Fruit fly (Drosophila melanogaster) whole organism, wandering third instar larva: ENCODE data around the gene CtBP.

Experiments
- Abd-B ChIP-seq: fragments of >200 bp; optimal IDR thresholded peaks from 2 replicates; lab custom pipeline; 2017; ENCODE audit warnings: missing biosample characterization, missing genetic modification characterization
- CG32264 ChIP-seq: fragments of 200-800 bp; sonication (Bioruptor generic); optimal IDR thresholded peaks from 2 replicates; lab custom pipeline; 2016; ENCODE audit warnings: missing biosample characterization, missing genetic modification characterization
- CG9705 ChIP-seq: fragments of 200-800 bp; sonication (Bioruptor generic); optimal IDR thresholded peaks from 2 replicates; lab custom pipeline; 2018; ENCODE audit warnings: missing biosample characterization, mild to moderate bottlenecking, missing genetic modification characterization
- CrebA ChIP-seq: fragments of 200-800 bp; sonication (Bioruptor generic); optimal IDR thresholded peaks from 2 replicates; lab custom pipeline; 2016; ENCODE audit warnings: missing biosample characterization, mild to moderate bottlenecking, missing genetic modification characterization, borderline replicate concordance
- Dif ChIP-seq: fragments of 200-275, 200-300 bp; sonication (Bioruptor generic); optimal IDR thresholded peaks from 2 replicates; lab custom pipeline; 2018; ENCODE audit warnings: missing biosample characterization, missing genetic modification characterization; ENCODE audit not compliant: partially characterized antibody
- Hnf4 ChIP-seq: fragments of 200-800 bp; sonication (Bioruptor generic); optimal IDR thresholded peaks from 2 replicates; lab custom pipeline; 2016; ENCODE audit warnings: missing biosample characterization, mild to moderate bottlenecking, missing genetic modification characterization
- Hr83 ChIP-seq: fragments of 200-300 bp; sonication (Bioruptor generic); optimal IDR thresholded peaks from 2 replicates; lab custom pipeline; 2016; ENCODE audit warnings: missing biosample characterization, mild to moderate bottlenecking, missing genetic modification characterization, moderate library complexity; ENCODE audit not compliant: poor library complexity, severe bottlenecking
- Jra ChIP-seq: sonication (Bioruptor generic); optimal IDR thresholded peaks from 2 replicates; lab custom pipeline; 2016; ENCODE audit warnings: missing biosample characterization, missing genetic modification characterization
- Mio ChIP-seq: sonication (Bioruptor generic); optimal IDR thresholded peaks from 2 replicates; lab custom pipeline; 2016; ENCODE audit warnings: missing biosample characterization, missing genetic modification characterization
- Myc ChIP-seq: fragments of >200 bp; optimal IDR thresholded peaks from 2 replicates; lab custom pipeline; 2017
- N ChIP-seq: fragments of >200 bp; optimal IDR thresholded peaks from 2 replicates; lab custom pipeline; 2018; ENCODE audit warnings: missing biosample characterization, missing external identifiers, missing genetic modification characterization
- OdsH ChIP-seq: fragments of 200-800 bp; sonication (Bioruptor generic); optimal IDR thresholded peaks from 2 replicates; lab custom pipeline; 2016; ENCODE audit warnings: missing biosample characterization, mild to moderate bottlenecking, missing genetic modification characterization
- Rel ChIP-seq, 2 experiments: fragments of 200-800 bp; sonication (Bioruptor generic) in 1 of 2; optimal IDR thresholded peaks; 2 replicates in 1 of 2; 3 replicates in 1 of 2; lab custom pipeline; 2016 to 2019; ENCODE audit warnings: mild to moderate bottlenecking in 2 of 2, missing biosample characterization in 2 of 2, missing genetic modification characterization in 2 of 2, moderate library complexity in 1 of 2
- Sp1 ChIP-seq: fragments of 200-800 bp; sonication (Bioruptor generic); optimal IDR thresholded peaks from 3 replicates; lab custom pipeline; 2019; ENCODE audit warnings: missing biosample characterization, mild to moderate bottlenecking, missing genetic modification characterization, moderate library complexity
- br ChIP-seq: fragments of 200-800 bp; sonication (Bioruptor generic); optimal IDR thresholded peaks from 2 replicates; lab custom pipeline; 2016; ENCODE audit warnings: missing biosample characterization, missing genetic modification characterization
- brk ChIP-seq: fragments of 200-800 bp; sonication (Bioruptor generic); optimal IDR thresholded peaks from 2 replicates; lab custom pipeline; 2016; ENCODE audit warnings: missing biosample characterization, mild to moderate bottlenecking, missing genetic modification characterization
- dmrt93B ChIP-seq: fragments of 200-800 bp; sonication (Bioruptor generic); optimal IDR thresholded peaks from 2 replicates; lab custom pipeline; 2018; ENCODE audit warnings: missing biosample characterization, mild to moderate bottlenecking, missing genetic modification characterization
- dsf ChIP-seq: sonication (Bioruptor generic); optimal IDR thresholded peaks from 2 replicates; lab custom pipeline; 2016; ENCODE audit warnings: missing biosample characterization, missing genetic modification characterization, borderline replicate concordance
- h ChIP-seq: fragments of 200-800 bp; sonication (Bioruptor generic); optimal IDR thresholded peaks from 3 replicates; lab custom pipeline; 2016; ENCODE audit warnings: missing biosample characterization, mild to moderate bottlenecking, missing genetic modification characterization
- jim ChIP-seq: fragments of 175-275, 200-325 bp; sonication (Bioruptor generic); optimal IDR thresholded peaks from 2 replicates; lab custom pipeline; 2016; ENCODE audit warnings: missing biosample characterization, mild to moderate bottlenecking, missing genetic modification characterization
- lola ChIP-seq: fragments of >200 bp; optimal IDR thresholded peaks from 2 replicates; lab custom pipeline; 2017; ENCODE audit warnings: missing biosample characterization, missing genetic modification characterization
- psq ChIP-seq: fragments of 200-800 bp; sonication (Bioruptor generic); optimal IDR thresholded peaks from 3 replicates; lab custom pipeline; 2017; ENCODE audit warnings: missing biosample characterization, mild to moderate bottlenecking, missing genetic modification characterization, moderate library complexity
- rgr ChIP-seq: fragments of 200-800 bp; sonication (Bioruptor generic); optimal IDR thresholded peaks from 3 replicates; lab custom pipeline; 2016; ENCODE audit warnings: missing biosample characterization, mild to moderate bottlenecking, missing genetic modification characterization
- sage ChIP-seq: fragments of 200-800 bp; sonication (Bioruptor generic); optimal IDR thresholded peaks from 2 replicates; lab custom pipeline; 2016; ENCODE audit warnings: missing biosample characterization, mild to moderate bottlenecking, missing genetic modification characterization
- sv ChIP-seq: fragments of 200-800 bp; sonication (Bioruptor generic); optimal IDR thresholded peaks from 3 replicates; lab custom pipeline; 2016; ENCODE audit warnings: missing biosample characterization, missing genetic modification characterization
- woc ChIP-seq: sonication (Bioruptor generic); optimal IDR thresholded peaks from 2 replicates; lab custom pipeline; 2016; ENCODE audit warnings: missing biosample characterization, mild to moderate bottlenecking, missing genetic modification characterization

CtBP gene

DNA sequence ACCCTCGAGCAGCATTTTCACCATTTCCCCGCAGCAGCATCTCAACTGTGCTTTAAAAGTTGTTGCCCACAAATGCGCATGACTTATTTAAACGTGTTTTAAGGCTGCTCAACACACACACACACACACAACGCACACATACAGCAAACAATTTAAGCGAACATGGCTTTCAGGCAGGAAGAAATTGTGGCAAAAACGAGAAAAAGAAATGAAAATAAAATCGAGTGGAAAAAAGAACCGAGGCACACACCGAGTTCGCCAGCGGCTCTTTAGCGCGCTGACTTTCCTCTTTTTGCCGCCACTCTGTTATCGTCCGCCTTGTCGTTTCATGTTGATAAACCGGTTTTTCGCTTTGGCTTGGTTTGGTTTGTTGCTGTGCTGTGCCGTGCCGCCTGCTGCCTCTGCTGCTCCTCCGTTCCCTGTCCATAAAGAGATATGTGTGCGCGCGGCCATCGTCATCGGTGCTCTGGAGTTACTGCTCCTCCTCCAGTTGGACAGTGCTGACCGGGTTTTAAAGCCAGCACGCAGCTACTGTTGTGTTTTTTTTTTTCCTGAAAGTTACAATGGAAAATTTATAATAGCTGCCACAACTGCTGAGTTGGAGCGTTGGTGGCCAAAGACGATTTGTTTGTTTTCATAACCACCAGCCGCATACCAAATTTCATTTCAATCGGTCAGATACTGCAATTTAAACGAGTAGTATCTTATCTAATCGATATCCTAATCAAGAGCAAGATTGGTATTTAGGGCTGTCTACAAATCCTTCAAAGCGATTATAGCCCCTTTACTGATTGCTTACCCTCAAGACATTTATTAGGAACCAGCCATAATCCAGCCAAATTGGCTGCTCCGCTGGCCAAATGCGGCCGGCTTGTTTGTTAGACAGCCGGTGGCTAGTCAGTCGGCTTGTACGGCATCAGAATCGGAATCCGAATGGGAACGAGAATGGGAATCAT lies 4.6 kb downstream of the CtBP start (continued):
- TF ChIP-seq Rel (GFP tag; optimal IDR thresholded peaks at IDR 0.05; lab: Kevin White, UChicago) (peak; percentile 87), Rel (tag; optimal IDR thresholded peaks at IDR 0.05; lab: Kevin White, UChicago) (peak; percentile 73)

DNA sequence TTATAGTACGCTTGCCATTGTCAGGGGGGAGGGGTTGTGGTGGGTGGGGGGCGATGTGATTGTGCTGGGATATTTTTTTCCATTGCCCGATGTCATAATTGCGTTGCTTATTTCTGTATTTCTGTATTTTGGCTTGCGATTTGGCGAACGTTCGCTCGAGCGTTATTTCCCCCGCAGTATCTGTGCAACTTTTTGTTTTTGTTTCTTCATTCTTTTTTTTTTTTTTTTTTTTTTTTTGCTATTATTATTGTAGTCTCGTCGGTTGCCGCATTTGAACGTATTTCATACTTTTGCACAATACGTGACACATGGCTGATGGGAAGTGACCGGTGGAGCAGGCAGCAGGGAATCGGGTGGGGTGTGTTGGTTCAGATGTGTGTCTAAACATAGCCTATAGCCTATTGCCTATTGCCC lies 6.2 kb downstream of the CtBP start:
- peak; percentile 50 for TF ChIP-seq h (GFP tag; lab: Kevin White, UChicago)
- no peak for TF ChIP-seq OdsH (GFP tag; lab: Kevin White, UChicago)
- TF ChIP-seq rgr (GFP tag; lab: Kevin White, UChicago), result peak; percentile 59
- TF ChIP-seq jim (GFP tag; lab: Kevin White, UChicago), result no peak
- no peak for TF ChIP-seq lola (GFP tag; lab: Kevin White, UChicago)
- TF ChIP-seq N (GFP tag; lab: Kevin White, UChicago), result no peak
- TF ChIP-seq dmrt93B (GFP tag; lab: Kevin White, UChicago), result no peak
- TF ChIP-seq Sp1 (GFP tag; lab: Kevin White, UChicago), result no peak
- TF ChIP-seq br (GFP tag; lab: Kevin White, UChicago), result no peak
- TF ChIP-seq sv, result no peak
- no peak for TF ChIP-seq Mio
- TF ChIP-seq woc (GFP tag; lab: Kevin White, UChicago), result no peak
- no peak for TF ChIP-seq psq (GFP tag; lab: Kevin White, UChicago)
- no peak for TF ChIP-seq Rel (GFP tag; optimal IDR thresholded peaks at IDR 0.05; lab: Kevin White, UChicago)
- TF ChIP-seq Rel (tag; optimal IDR thresholded peaks at IDR 0.05; lab: Kevin White, UChicago), result peak; percentile 93
- no peak for TF ChIP-seq Hr83
- TF ChIP-seq, all 38 proteins: peak for 3

DNA sequence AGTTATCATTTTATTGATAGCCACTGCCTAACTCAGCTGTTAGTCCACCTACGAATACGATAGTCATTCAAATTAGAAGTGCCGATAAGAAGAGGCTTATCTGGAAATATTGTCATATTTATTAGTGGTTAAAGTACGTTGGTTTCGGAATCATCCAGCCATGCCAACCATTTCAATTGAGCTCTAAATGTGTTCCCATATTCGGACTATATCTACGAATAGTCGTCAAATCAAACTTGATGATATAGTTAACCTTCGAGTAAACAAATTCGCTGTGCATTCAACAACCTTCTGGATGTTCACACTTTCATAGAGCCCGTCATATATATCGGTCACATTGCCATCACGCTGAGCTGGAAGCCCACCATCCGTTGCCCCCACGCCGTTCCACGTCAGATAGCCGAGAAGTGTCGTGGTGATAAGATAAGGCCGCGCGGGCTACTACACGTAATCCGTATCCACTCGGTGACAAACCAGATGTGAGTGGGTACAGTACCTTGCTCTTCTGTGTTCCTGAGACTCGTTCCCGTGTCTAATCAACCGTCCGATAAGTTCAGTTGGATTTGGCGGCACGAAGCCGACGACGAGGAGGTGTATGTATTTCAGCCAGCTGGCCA lies 6.9 kb downstream of the CtBP start:
- TF ChIP-seq h (GFP tag; lab: Kevin White, UChicago) (peak; percentile 73), Dif (GFP tag; lab: Kevin White, UChicago) (no peak), Rel (GFP tag; optimal IDR thresholded peaks at IDR 0.05; lab: Kevin White, UChicago) (no peak), Rel (tag; optimal IDR thresholded peaks at IDR 0.05; lab: Kevin White, UChicago) (peak; percentile 73), Myc (lab: Kevin White, UChicago) (no peak)

DNA sequence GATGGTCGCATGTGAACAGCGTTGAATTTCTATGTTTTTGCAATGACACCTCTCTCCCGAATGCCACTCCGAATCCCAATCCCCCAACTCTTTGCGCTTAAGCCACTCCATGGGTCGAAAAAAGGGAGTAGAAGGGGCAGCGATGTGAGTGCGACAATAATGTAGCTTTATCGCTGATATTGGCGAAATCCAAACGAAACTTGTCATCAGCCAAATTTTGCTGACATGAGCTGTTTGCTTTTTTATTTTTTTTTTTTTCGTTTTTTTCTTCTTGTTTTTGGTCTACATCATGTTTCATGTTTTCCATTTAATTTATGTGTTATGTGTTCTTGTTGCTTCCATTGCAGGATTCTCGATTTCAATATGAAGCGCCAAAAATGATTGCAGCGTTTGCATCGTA lies 7.5 kb downstream of the CtBP start:
- TF ChIP-seq OdsH (GFP tag; lab: Kevin White, UChicago), result no peak
- no peak for TF ChIP-seq CG32264 (GFP tag; lab: Kevin White, UChicago)
- TF ChIP-seq CG9705 (GFP tag; lab: Kevin White, UChicago), result no peak
- no peak for TF ChIP-seq N (GFP tag; lab: Kevin White, UChicago)
- TF ChIP-seq dmrt93B (GFP tag; lab: Kevin White, UChicago), result no peak

- peak; percentile 40 for TF ChIP-seq sv
- TF ChIP-seq Abd-B (GFP tag; lab: Kevin White, UChicago), result no peak
- peak; percentile 20 for TF ChIP-seq sage (GFP tag; lab: Kevin White, UChicago)
- TF ChIP-seq Hnf4 (GFP tag; lab: Kevin White, UChicago), result peak; percentile 68
- TF ChIP-seq Rel (GFP tag; optimal IDR thresholded peaks at IDR 0.05; lab: Kevin White, UChicago), result no peak
- peak; percentile 32 for TF ChIP-seq Rel (tag; optimal IDR thresholded peaks at IDR 0.05; lab: Kevin White, UChicago)
- TF ChIP-seq CG32264 (GFP tag; lab: Kevin White, UChicago), result peak; percentile 2
- TF ChIP-seq Myc (lab: Kevin White, UChicago), result peak; percentile 31
- no peak for TF ChIP-seq Mio
- peak; percentile 74 for TF ChIP-seq Jra (GFP tag; lab: Kevin White, UChicago)
- peak; percentile 42 for TF ChIP-seq dsf (GFP tag; lab: Kevin White, UChicago)
- peak; percentile 37 for TF ChIP-seq woc (GFP tag; lab: Kevin White, UChicago)
- peak; percentile 24 for TF ChIP-seq OdsH (GFP tag; lab: Kevin White, UChicago)
- no peak for TF ChIP-seq jim (GFP tag; lab: Kevin White, UChicago)
- TF ChIP-seq brk (GFP tag; lab: Kevin White, UChicago), result no peak
- TF ChIP-seq N (GFP tag; lab: Kevin White, UChicago), result no peak
- TF ChIP-seq psq (GFP tag; lab: Kevin White, UChicago), result peak; percentile 40
- no peak for TF ChIP-seq CrebA (GFP tag; lab: Kevin White, UChicago)
- TF ChIP-seq dmrt93B (GFP tag; lab: Kevin White, UChicago), result no peak
Observed at dm6 chr3R:13030257-13031173, 19.1 kb downstream of the CtBP start, which contains the start of the genes CG46281 and CG46280. Gene CG46281 (minus strand): TSS chr3R:13030307. Gene CG46280 (minus strand): TSS chr3R:13030659.
